Fruit fly (Drosophila melanogaster) whole organism, prepupa: ENCODE measurements around the gene Tsp.

Source experiments
- Blimp-1 ChIP-seq: fragments of 200-800 bp; sonication (Bioruptor generic); optimal IDR thresholded peaks from 3 replicates; lab custom pipeline; 2017; ENCODE audit warnings: missing biosample characterization, missing genetic modification characterization, mild to moderate bottlenecking, moderate library complexity, missing genetic modification reagents
- CG10631 ChIP-seq: fragments of 200-800 bp; sonication (Bioruptor generic); optimal IDR thresholded peaks from 2 replicates; lab custom pipeline; 2016; ENCODE audit warnings: missing biosample characterization, missing genetic modification characterization
- CG10669 ChIP-seq: fragments of 200-800 bp; sonication (Bioruptor generic); optimal IDR thresholded peaks from 3 replicates; lab custom pipeline; 2018; ENCODE audit warnings: missing biosample characterization, mild to moderate bottlenecking, missing genetic modification characterization, moderate library complexity
- CG11762 ChIP-seq: fragments of 200-800 bp; sonication (Bioruptor generic); optimal IDR thresholded peaks from 3 replicates; lab custom pipeline; 2016; ENCODE audit warnings: missing biosample characterization, missing genetic modification characterization; ENCODE audit not compliant: insufficient read depth
- CG15336 ChIP-seq: fragments of 200-800 bp; sonication (Bioruptor generic); IDR thresholded peaks from 2 replicates; pipeline ENCODE4 v1.3.6; 2022; ENCODE audit warnings: missing biosample characterization, missing genetic modification characterization
- CG1621 ChIP-seq: fragments of 200-800 bp; sonication (Bioruptor generic); optimal IDR thresholded peaks from 3 replicates; lab custom pipeline; 2018; ENCODE audit warnings: missing biosample characterization, mild to moderate bottlenecking, missing genetic modification characterization
- CG16779 ChIP-seq: fragments of 200-800 bp; sonication (Bioruptor generic); optimal IDR thresholded peaks from 3 replicates; lab custom pipeline; 2017; ENCODE audit warnings: missing biosample characterization, mild to moderate bottlenecking, missing genetic modification characterization
- CG3032 ChIP-seq: fragments of 200-800 bp; optimal IDR thresholded peaks from 2 replicates; lab custom pipeline; 2019; ENCODE audit warnings: missing biosample characterization, mild to moderate bottlenecking, missing genetic modification characterization, moderate library complexity
- CG31627 ChIP-seq: fragments of 200-800 bp; sonication (Bioruptor generic); optimal IDR thresholded peaks from 3 replicates; lab custom pipeline; 2016; ENCODE audit warnings: missing biosample characterization, missing genetic modification characterization
- CG32006 ChIP-seq: fragments of 200-800 bp; sonication (Bioruptor generic); optimal IDR thresholded peaks from 3 replicates; lab custom pipeline; 2017; ENCODE audit warnings: missing biosample characterization, mild to moderate bottlenecking, missing genetic modification characterization
- CG34406 ChIP-seq: fragments of 200-800 bp; sonication (Bioruptor generic); optimal IDR thresholded peaks from 3 replicates; lab custom pipeline; 2016; ENCODE audit warnings: missing biosample characterization, missing genetic modification characterization
- CG3919 ChIP-seq: fragments of 200-800 bp; sonication (Bioruptor generic); optimal IDR thresholded peaks from 3 replicates; lab custom pipeline; 2016; ENCODE audit warnings: missing biosample characterization, missing genetic modification characterization
- CG6163 ChIP-seq: fragments of 200-800 bp; sonication (Bioruptor generic); IDR thresholded peaks from 3 replicates; pipeline ENCODE4 v1.3.6; 2022; ENCODE audit warnings: missing biosample characterization, missing genetic modification characterization
- CG6276 ChIP-seq: fragments of 200-800 bp; sonication (Bioruptor generic); optimal IDR thresholded peaks from 2 replicates; lab custom pipeline; 2017; ENCODE audit warnings: missing biosample characterization, mild to moderate bottlenecking, missing genetic modification characterization
- CG6792 ChIP-seq: fragments of 200-800 bp; sonication (Bioruptor generic); optimal IDR thresholded peaks from 3 replicates; lab custom pipeline; 2016; ENCODE audit warnings: missing biosample characterization, missing genetic modification characterization
- CG6808 ChIP-seq: fragments of 200-800 bp; sonication (Bioruptor generic); optimal IDR thresholded peaks from 3 replicates; lab custom pipeline; 2017; ENCODE audit warnings: missing biosample characterization, missing genetic modification characterization, mild to moderate bottlenecking, moderate library complexity, missing genetic modification reagents
- CG7368 ChIP-seq: fragments of 200-800 bp; sonication (Bioruptor generic); optimal IDR thresholded peaks from 3 replicates; lab custom pipeline; 2016; ENCODE audit warnings: missing biosample characterization, missing genetic modification characterization
- CG8119 ChIP-seq: fragments of 200-800 bp; sonication (Bioruptor generic); IDR thresholded peaks from 3 replicates; pipeline ENCODE4 v1.3.6; 2022; ENCODE audit warnings: missing biosample characterization, missing genetic modification characterization
- CG8319 ChIP-seq: fragments of 200-800 bp; sonication (Bioruptor generic); optimal IDR thresholded peaks from 3 replicates; lab custom pipeline; 2016; ENCODE audit warnings: missing biosample characterization, missing genetic modification characterization
- CG8632 ChIP-seq: fragments of 200-800 bp; sonication (Bioruptor generic); optimal IDR thresholded peaks from 3 replicates; lab custom pipeline; 2016; ENCODE audit warnings: missing biosample characterization, missing genetic modification characterization
- CG9139 ChIP-seq: fragments of 200-800 bp; sonication (Bioruptor generic); optimal IDR thresholded peaks from 3 replicates; lab custom pipeline; 2017; ENCODE audit warnings: missing biosample characterization, mild to moderate bottlenecking, missing genetic modification characterization
- Eip75B ChIP-seq: fragments of 200-800 bp; sonication (Bioruptor generic); optimal IDR thresholded peaks from 3 replicates; lab custom pipeline; 2016; ENCODE audit warnings: missing biosample characterization, missing genetic modification characterization
- Eip78C ChIP-seq: fragments of 200-800 bp; sonication (Bioruptor generic); peaks from one replicate; lab custom pipeline; 2016; ENCODE audit warnings: missing biosample characterization, missing genetic modification characterization
- Ets96B ChIP-seq: fragments of 200-800 bp; optimal IDR thresholded peaks from 2 replicates; lab custom pipeline; 2019; ENCODE audit warnings: missing biosample characterization, mild to moderate bottlenecking, missing genetic modification characterization, moderate library complexity
- Hr38 ChIP-seq: sonication (Bioruptor generic); optimal IDR thresholded peaks from 2 replicates; lab custom pipeline; 2016; ENCODE audit warnings: missing biosample characterization, missing genetic modification characterization
- Hr4 ChIP-seq: fragments of 200-800 bp; sonication (Bioruptor generic); optimal IDR thresholded peaks from 3 replicates; lab custom pipeline; 2016; ENCODE audit warnings: missing biosample characterization, missing genetic modification characterization
- Met ChIP-seq: fragments of 200-800 bp; sonication (Bioruptor generic); optimal IDR thresholded peaks from 3 replicates; lab custom pipeline; 2016; ENCODE audit warnings: missing biosample characterization, missing genetic modification characterization
- OdsH ChIP-seq: fragments of 200-800 bp; sonication (Bioruptor generic); optimal IDR thresholded peaks from 3 replicates; lab custom pipeline; 2016; ENCODE audit warnings: missing biosample characterization, missing genetic modification characterization
- Sox102F ChIP-seq: fragments of 200-800 bp; sonication (Bioruptor generic); optimal IDR thresholded peaks from 2 replicates; lab custom pipeline; 2016; ENCODE audit warnings: missing biosample characterization, mild to moderate bottlenecking, missing genetic modification characterization
- Sox15 ChIP-seq: fragments of 200-800 bp; sonication (Bioruptor generic); optimal IDR thresholded peaks from 3 replicates; lab custom pipeline; 2016; ENCODE audit warnings: missing biosample characterization, missing genetic modification characterization
- achi ChIP-seq: fragments of 200-800 bp; sonication (Bioruptor generic); optimal IDR thresholded peaks from 3 replicates; lab custom pipeline; 2016; ENCODE audit warnings: missing biosample characterization, missing genetic modification characterization
- acj6 ChIP-seq: fragments of 200-800 bp; sonication (Bioruptor generic); optimal IDR thresholded peaks from 3 replicates; lab custom pipeline; 2016; ENCODE audit warnings: missing biosample characterization, missing genetic modification characterization
- cyc ChIP-seq: fragments of 200-800 bp; sonication (Bioruptor generic); optimal IDR thresholded peaks from 3 replicates; lab custom pipeline; 2016; ENCODE audit warnings: missing biosample characterization, missing genetic modification characterization
- dsx ChIP-seq: fragments of 200-800 bp; optimal IDR thresholded peaks from 3 replicates; lab custom pipeline; 2019; ENCODE audit warnings: missing biosample characterization, mild to moderate bottlenecking, missing genetic modification characterization, moderate library complexity; ENCODE audit not compliant: poor library complexity, severe bottlenecking
- eg ChIP-seq: fragments of 200-800 bp; sonication (Bioruptor generic); IDR thresholded peaks from 3 replicates; pipeline ENCODE4 v1.3.6; 2022; ENCODE audit warnings: missing biosample characterization, missing genetic modification characterization
- esn ChIP-seq: fragments of 200-800 bp; sonication (Bioruptor generic); optimal IDR thresholded peaks from 2 replicates; lab custom pipeline; 2016; ENCODE audit warnings: missing biosample characterization, mild to moderate bottlenecking, missing genetic modification characterization, moderate library complexity
- fd85E ChIP-seq: fragments of 200-800 bp; sonication (Bioruptor generic); optimal IDR thresholded peaks from 3 replicates; lab custom pipeline; 2016; ENCODE audit warnings: missing biosample characterization, missing genetic modification characterization
- fkh ChIP-seq: fragments of 200-800 bp; sonication (Bioruptor generic); optimal IDR thresholded peaks from 3 replicates; lab custom pipeline; 2017; ENCODE audit warnings: missing biosample characterization, mild to moderate bottlenecking, missing genetic modification characterization, moderate library complexity
- lz ChIP-seq: fragments of 200-800 bp; sonication (Bioruptor generic); optimal IDR thresholded peaks from 3 replicates; lab custom pipeline; 2016; ENCODE audit warnings: missing biosample characterization, missing genetic modification characterization
- net ChIP-seq: fragments of 200-800 bp; sonication (Bioruptor generic); optimal IDR thresholded peaks from 3 replicates; lab custom pipeline; 2016; ENCODE audit warnings: missing biosample characterization, missing genetic modification characterization
- salr ChIP-seq, 2 experiments: fragments of 200-800 bp; sonication (Bioruptor generic); optimal IDR thresholded peaks; 3 replicates each; lab custom pipeline; 2016 to 2018; ENCODE audit warnings: missing biosample characterization in 2 of 2, missing genetic modification characterization in 2 of 2, mild to moderate bottlenecking in 1 of 2
- spab ChIP-seq: fragments of 200-800 bp; sonication (Bioruptor generic); optimal IDR thresholded peaks from 2 replicates; lab custom pipeline; 2017; ENCODE audit warnings: missing biosample characterization, mild to moderate bottlenecking, missing genetic modification characterization, missing genetic modification reagents
- ss ChIP-seq, 2 experiments: fragments of 200-800 bp; sonication (Bioruptor generic); optimal IDR thresholded peaks; 2 replicates in 1 of 2; 3 replicates in 1 of 2; lab custom pipeline; 2017 to 2018; ENCODE audit warnings: mild to moderate bottlenecking in 2 of 2, missing biosample characterization in 2 of 2, missing genetic modification characterization in 2 of 2, moderate library complexity in 1 of 2
- svp ChIP-seq: fragments of 200-800 bp; sonication (Bioruptor generic); peaks from one replicate; lab custom pipeline; 2016; ENCODE audit warnings: missing biosample characterization, missing genetic modification characterization
- topi ChIP-seq: fragments of 200-800 bp; sonication (Bioruptor generic); optimal IDR thresholded peaks from 3 replicates; lab custom pipeline; 2016; ENCODE audit warnings: missing biosample characterization, missing genetic modification characterization
- vri ChIP-seq: fragments of 200-800 bp; sonication (Bioruptor generic); optimal IDR thresholded peaks from 3 replicates; lab custom pipeline; 2016; ENCODE audit warnings: missing biosample characterization, mild to moderate bottlenecking, missing genetic modification characterization

Gene Tsp

DNA sequence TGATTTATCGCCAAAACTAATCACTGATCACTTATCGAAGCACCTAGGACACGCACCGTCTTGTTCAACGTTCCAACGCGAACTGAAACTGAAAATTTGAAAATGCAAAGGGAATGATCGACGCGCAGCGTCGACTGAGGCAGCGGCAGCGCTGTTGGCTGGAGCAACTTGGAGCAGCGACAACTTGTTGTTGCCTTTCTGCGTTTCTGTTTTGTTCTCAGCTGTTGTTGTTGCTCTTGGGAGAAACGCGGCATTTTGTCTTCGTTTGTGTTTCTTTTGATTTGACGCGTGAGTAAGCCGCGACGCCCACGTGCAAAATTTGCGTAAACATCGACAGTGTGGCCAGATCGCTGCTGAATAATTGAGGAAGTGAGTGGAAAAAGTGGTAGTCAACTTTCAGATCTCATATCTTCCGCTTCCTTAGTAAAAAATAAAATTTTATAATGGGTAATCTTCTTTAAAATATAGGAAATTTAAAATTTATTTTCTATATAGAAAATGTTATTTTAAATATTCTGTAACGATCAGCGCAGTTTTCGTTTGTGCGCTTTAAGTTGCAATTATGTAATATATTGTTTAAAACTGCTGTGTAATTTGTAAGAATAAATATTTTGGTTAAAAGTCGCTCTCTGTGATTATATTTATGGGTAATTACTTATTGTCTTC lies at the start of gene Tsp:
Tsp (minus strand) TSS at position 90 of the 666 bp plus-strand sequence.
- peak; percentile 4 for TF ChIP-seq CG6808 (GFP tag; lab: Kevin White, UChicago)
- no peak for TF ChIP-seq spab (GFP tag; lab: Kevin White, UChicago)
- peak; percentile 27 for TF ChIP-seq Met
- peak; percentile 64 for TF ChIP-seq svp
- peak; percentile 17 for TF ChIP-seq CG3919
- peak; percentile 7 for TF ChIP-seq CG9139
- peak; percentile 28 for TF ChIP-seq acj6 (GFP tag; lab: Kevin White, UChicago)
- no peak for TF ChIP-seq CG31627
- no peak for TF ChIP-seq fd85E (GFP tag; lab: Kevin White, UChicago)
- TF ChIP-seq fkh (GFP tag; lab: Kevin White, UChicago), result peak; percentile 23
- TF ChIP-seq CG8119 (GFP tag; lab: Robert Waterston, UW), result peak; percentile 13; the same call in 1 of the 3 replicates
- TF ChIP-seq CG3032 (tag; lab: Kevin White, UChicago), result no peak
- no peak for TF ChIP-seq cyc (GFP tag; lab: Kevin White, UChicago)
- no peak for TF ChIP-seq CG6276 (GFP tag; lab: Kevin White, UChicago)
- no peak for TF ChIP-seq CG32006 (GFP tag; lab: Kevin White, UChicago)
- peak; percentile 71 for TF ChIP-seq Eip78C
- TF ChIP-seq Hr38 (GFP tag; lab: Kevin White, UChicago), result no peak
- no peak for TF ChIP-seq Eip75B (GFP tag; lab: Kevin White, UChicago)
- TF ChIP-seq net (GFP tag; lab: Kevin White, UChicago), result peak; percentile 4
- TF ChIP-seq Blimp-1 (GFP tag; lab: Kevin White, UChicago), result no peak
- TF ChIP-seq CG8632 (GFP tag; lab: Kevin White, UChicago), result no peak
- no peak for TF ChIP-seq OdsH (GFP tag; lab: Kevin White, UChicago)
- no peak for TF ChIP-seq CG16779 (tag; lab: Kevin White, UChicago)
- TF ChIP-seq CG6792 (GFP tag; lab: Kevin White, UChicago), result no peak
- peak; percentile 7 for TF ChIP-seq CG34406
- no peak for TF ChIP-seq CG8319 (GFP tag; lab: Kevin White, UChicago)
- no peak for TF ChIP-seq CG11762 (GFP tag; lab: Kevin White, UChicago)
- peak; percentile 21 for TF ChIP-seq esn (GFP tag; lab: Kevin White, UChicago)
- no peak for TF ChIP-seq dsx (GFP tag; lab: Kevin White, UChicago)
- TF ChIP-seq CG1621, result peak; percentile 36
- no peak for TF ChIP-seq Hr4
- TF ChIP-seq CG7368, result no peak
- TF ChIP-seq salr (GFP tag; optimal IDR thresholded peaks at IDR 0.05; lab: Kevin White, UChicago), result no peak
- no peak for TF ChIP-seq vri (GFP tag; lab: Kevin White, UChicago)
- peak; percentile 19; the same call in 1 of the 2 replicates for TF ChIP-seq CG15336 (GFP tag; lab: Robert Waterston, UW)
- no peak for TF ChIP-seq lz (GFP tag; lab: Kevin White, UChicago)
- peak; percentile 12 for TF ChIP-seq achi (GFP tag; lab: Kevin White, UChicago)
- no peak for TF ChIP-seq eg (GFP tag; lab: Robert Waterston, UW)
- no peak for TF ChIP-seq Ets96B (tag; lab: Kevin White, UChicago)
- TF ChIP-seq Sox15 (GFP tag; lab: Kevin White, UChicago), result no peak
- peak; percentile 5 to 41 for TF ChIP-seq ss (GFP tag; optimal IDR thresholded peaks at IDR 0.05; lab: Kevin White, UChicago)
- no peak for TF ChIP-seq CG10669 (GFP tag; lab: Kevin White, UChicago)
- no peak for TF ChIP-seq CG10631 (GFP tag; lab: Kevin White, UChicago)
- no peak for TF ChIP-seq Sox102F (GFP tag; lab: Kevin White, UChicago)
- TF ChIP-seq topi (GFP tag; lab: Kevin White, UChicago), result no peak
- TF ChIP-seq CG6163 (GFP tag; lab: Robert Waterston, UW), result peak; percentile 56
